Fruit fly (Drosophila melanogaster) whole organism, wandering third instar larva: ENCODE results near the gene RfC3.

Source experiments
- Abd-B ChIP-seq: fragments of >200 bp; optimal IDR thresholded peaks from 2 replicates; lab custom pipeline; 2017; ENCODE audit warnings: missing biosample characterization, missing genetic modification characterization
- CG32264 ChIP-seq: fragments of 200-800 bp; sonication (Bioruptor generic); optimal IDR thresholded peaks from 2 replicates; lab custom pipeline; 2016; ENCODE audit warnings: missing biosample characterization, missing genetic modification characterization
- CG9705 ChIP-seq: fragments of 200-800 bp; sonication (Bioruptor generic); optimal IDR thresholded peaks from 2 replicates; lab custom pipeline; 2018; ENCODE audit warnings: missing biosample characterization, mild to moderate bottlenecking, missing genetic modification characterization
- CrebA ChIP-seq: fragments of 200-800 bp; sonication (Bioruptor generic); optimal IDR thresholded peaks from 2 replicates; lab custom pipeline; 2016; ENCODE audit warnings: missing biosample characterization, mild to moderate bottlenecking, missing genetic modification characterization, borderline replicate concordance
- Dfd ChIP-seq: fragments of >200 bp; optimal IDR thresholded peaks from 2 replicates; lab custom pipeline; 2017; ENCODE audit warnings: missing biosample characterization, missing genetic modification characterization
- Dif ChIP-seq: fragments of 200-275, 200-300 bp; sonication (Bioruptor generic); optimal IDR thresholded peaks from 2 replicates; lab custom pipeline; 2018; ENCODE audit warnings: missing biosample characterization, missing genetic modification characterization; ENCODE audit not compliant: partially characterized antibody
- GATAd ChIP-seq: sonication (Bioruptor generic); optimal IDR thresholded peaks from 2 replicates; lab custom pipeline; 2016; ENCODE audit warnings: missing biosample characterization, missing genetic modification characterization
- HLH106 ChIP-seq: fragments of 200-800 bp; optimal IDR thresholded peaks from 3 replicates; lab custom pipeline; 2019; ENCODE audit warnings: missing biosample characterization, mild to moderate bottlenecking, missing genetic modification characterization, moderate library complexity
- Hr78 ChIP-seq: fragments of >200 bp; optimal IDR thresholded peaks from 2 replicates; lab custom pipeline; 2017; ENCODE audit warnings: missing biosample characterization, missing genetic modification characterization
- Hr83 ChIP-seq: fragments of 200-300 bp; sonication (Bioruptor generic); optimal IDR thresholded peaks from 2 replicates; lab custom pipeline; 2016; ENCODE audit warnings: missing biosample characterization, mild to moderate bottlenecking, missing genetic modification characterization, moderate library complexity; ENCODE audit not compliant: poor library complexity, severe bottlenecking
- Jra ChIP-seq: sonication (Bioruptor generic); optimal IDR thresholded peaks from 2 replicates; lab custom pipeline; 2016; ENCODE audit warnings: missing biosample characterization, missing genetic modification characterization
- Mio ChIP-seq: sonication (Bioruptor generic); optimal IDR thresholded peaks from 2 replicates; lab custom pipeline; 2016; ENCODE audit warnings: missing biosample characterization, missing genetic modification characterization
- Myc ChIP-seq: fragments of >200 bp; optimal IDR thresholded peaks from 2 replicates; lab custom pipeline; 2017
- N ChIP-seq: fragments of >200 bp; optimal IDR thresholded peaks from 2 replicates; lab custom pipeline; 2018; ENCODE audit warnings: missing biosample characterization, missing external identifiers, missing genetic modification characterization
- OdsH ChIP-seq: fragments of 200-800 bp; sonication (Bioruptor generic); optimal IDR thresholded peaks from 2 replicates; lab custom pipeline; 2016; ENCODE audit warnings: missing biosample characterization, mild to moderate bottlenecking, missing genetic modification characterization
- Rel ChIP-seq, 2 experiments: fragments of 200-800 bp; sonication (Bioruptor generic) in 1 of 2; optimal IDR thresholded peaks; 2 replicates in 1 of 2; 3 replicates in 1 of 2; lab custom pipeline; 2016 to 2019; ENCODE audit warnings: mild to moderate bottlenecking in 2 of 2, missing biosample characterization in 2 of 2, missing genetic modification characterization in 2 of 2, moderate library complexity in 1 of 2
- Sp1 ChIP-seq: fragments of 200-800 bp; sonication (Bioruptor generic); optimal IDR thresholded peaks from 3 replicates; lab custom pipeline; 2019; ENCODE audit warnings: missing biosample characterization, mild to moderate bottlenecking, missing genetic modification characterization, moderate library complexity
- br ChIP-seq: fragments of 200-800 bp; sonication (Bioruptor generic); optimal IDR thresholded peaks from 2 replicates; lab custom pipeline; 2016; ENCODE audit warnings: missing biosample characterization, missing genetic modification characterization
- brk ChIP-seq: fragments of 200-800 bp; sonication (Bioruptor generic); optimal IDR thresholded peaks from 2 replicates; lab custom pipeline; 2016; ENCODE audit warnings: missing biosample characterization, mild to moderate bottlenecking, missing genetic modification characterization
- dl ChIP-seq, 2 experiments: fragments of 175-275, 200-275 bp in 1 of 2; fragments of 200-275 bp in 1 of 2; sonication (Bioruptor generic); optimal IDR thresholded peaks; lab custom pipeline; 2018; ENCODE audit warnings: mild to moderate bottlenecking in 2 of 2, missing biosample characterization in 2 of 2, missing genetic modification characterization in 2 of 2, moderate library complexity in 2 of 2; ENCODE audit not compliant: partially characterized antibody in 2 of 2, insufficient read depth in 1 of 2
- dmrt93B ChIP-seq: fragments of 200-800 bp; sonication (Bioruptor generic); optimal IDR thresholded peaks from 2 replicates; lab custom pipeline; 2018; ENCODE audit warnings: missing biosample characterization, mild to moderate bottlenecking, missing genetic modification characterization
- ey ChIP-seq: fragments of 200-800 bp; sonication (Bioruptor generic); optimal IDR thresholded peaks from 2 replicates; lab custom pipeline; 2016; ENCODE audit warnings: missing biosample characterization, missing genetic modification characterization
- foxo ChIP-seq, 2 experiments: fragments of 200-800 bp; sonication (Bioruptor generic); optimal IDR thresholded peaks; 2 replicates in 1 of 2; 3 replicates in 1 of 2; lab custom pipeline; 2016 to 2017; ENCODE audit warnings: missing biosample characterization in 2 of 2, missing genetic modification characterization in 2 of 2
- pan ChIP-seq: fragments of >200 bp; optimal IDR thresholded peaks from 2 replicates; lab custom pipeline; 2017
- psq ChIP-seq: fragments of 200-800 bp; sonication (Bioruptor generic); optimal IDR thresholded peaks from 3 replicates; lab custom pipeline; 2017; ENCODE audit warnings: missing biosample characterization, mild to moderate bottlenecking, missing genetic modification characterization, moderate library complexity
- rgr ChIP-seq: fragments of 200-800 bp; sonication (Bioruptor generic); optimal IDR thresholded peaks from 3 replicates; lab custom pipeline; 2016; ENCODE audit warnings: missing biosample characterization, mild to moderate bottlenecking, missing genetic modification characterization
- sv ChIP-seq: fragments of 200-800 bp; sonication (Bioruptor generic); optimal IDR thresholded peaks from 3 replicates; lab custom pipeline; 2016; ENCODE audit warnings: missing biosample characterization, missing genetic modification characterization
- tai ChIP-seq: sonication (Bioruptor generic); optimal IDR thresholded peaks from 2 replicates; lab custom pipeline; 2016; ENCODE audit warnings: missing biosample characterization, missing genetic modification characterization
- usp ChIP-seq: fragments of >200 bp; optimal IDR thresholded peaks from 2 replicates; lab custom pipeline; 2017; ENCODE audit warnings: missing biosample characterization, missing genetic modification characterization

Gene RfC3

dm6 chr2L:10439174-10439573, 20.2 kb downstream of the RfC3 start, which contains the start of gene Nse4:
TSS of gene Nse4 (plus strand) at chr2L:10439440.
- TF ChIP-seq N (GFP tag; lab: Kevin White, UChicago) (peak; percentile 10), Myc (lab: Kevin White, UChicago) (no peak)

- no peak for TF ChIP-seq foxo (GFP tag; optimal IDR thresholded peaks at IDR 0.05; lab: Kevin White, UChicago)
- peak; percentile 28 for TF ChIP-seq sv (GFP tag; lab: Kevin White, UChicago)
Observed at dm6 chr2L:10442048-10442790, 23.2 kb downstream of the RfC3 start, which contains the start of gene loh. TSS of gene loh (plus strand) at chr2L:10442534.

DNA sequence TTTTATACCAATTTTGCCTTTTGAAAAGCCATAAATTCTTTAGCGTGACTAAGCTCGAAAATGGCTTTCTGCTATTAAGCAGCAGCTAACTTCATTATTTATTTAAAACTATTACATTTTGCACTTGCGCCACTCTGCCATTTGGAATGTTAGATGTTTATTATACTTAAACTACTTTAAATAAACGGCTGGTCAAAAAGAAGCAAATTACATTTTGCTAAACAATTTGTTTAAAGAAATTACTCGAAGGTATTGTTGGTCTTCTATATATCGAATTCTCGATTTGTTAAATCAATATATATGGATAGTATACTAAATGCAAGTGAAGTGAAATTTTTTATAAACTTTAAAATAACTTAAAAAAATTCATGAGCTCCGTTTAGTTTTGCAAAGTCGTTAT, 33.3 kb downstream of the RfC3 start, which contains the start of gene ppk10:
Gene ppk10 (minus strand): TSS at position 101 of the 400 bp plus-strand sequence.
- TF ChIP-seq HLH106 (no peak), pan (lab: Kevin White, UChicago) (no peak), ey (GFP tag; lab: Kevin White, UChicago) (no peak), Dfd (GFP tag; lab: Kevin White, UChicago) (no peak), Jra (GFP tag; lab: Kevin White, UChicago) (no peak), tai (GFP tag; lab: Kevin White, UChicago) (no peak), psq (GFP tag; lab: Kevin White, UChicago) (no peak), rgr (GFP tag; lab: Kevin White, UChicago) (no peak), Mio (GFP tag; lab: Kevin White, UChicago) (no peak), N (GFP tag; lab: Kevin White, UChicago) (no peak), brk (GFP tag; lab: Kevin White, UChicago) (no peak), Sp1 (GFP tag; lab: Kevin White, UChicago) (no peak), CG9705 (GFP tag; lab: Kevin White, UChicago) (no peak), GATAd (GFP tag; lab: Kevin White, UChicago) (no peak), Abd-B (no peak), br (GFP tag; lab: Kevin White, UChicago) (no peak)
- TF ChIP-seq, all 38 proteins: peak for 0

DNA sequence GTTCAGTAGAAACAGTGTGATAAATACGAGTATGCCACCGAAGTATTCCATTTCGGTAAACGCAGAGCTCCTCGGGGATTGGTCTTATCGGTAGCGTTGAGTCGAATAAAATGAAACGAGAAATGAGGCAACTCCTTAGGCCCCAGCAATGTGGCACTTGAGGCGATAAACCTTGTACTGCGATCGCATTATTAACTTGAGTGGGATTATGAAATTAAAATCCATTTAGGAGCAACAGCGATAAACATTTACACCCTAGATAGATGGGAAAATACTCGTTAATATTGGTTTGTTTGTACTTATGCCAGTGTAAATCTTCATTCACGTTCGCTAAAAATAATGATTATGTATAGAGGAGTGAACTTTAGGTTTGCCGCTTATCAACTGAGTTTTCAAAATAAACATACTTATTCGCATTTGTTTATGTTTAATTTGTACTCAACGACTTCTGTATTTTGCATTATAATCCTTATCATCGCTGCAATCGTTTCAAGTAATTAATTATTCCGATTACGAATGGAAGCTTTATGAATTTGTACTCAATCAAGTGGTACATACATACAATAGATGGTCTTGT, 37.0 kb downstream of the RfC3 start:
- TF ChIP-seq foxo (GFP tag; optimal IDR thresholded peaks at IDR 0.05; lab: Kevin White, UChicago) (no peak), Mio (GFP tag; lab: Kevin White, UChicago) (no peak), CrebA (GFP tag; lab: Kevin White, UChicago) (no peak), Hr83 (GFP tag; lab: Kevin White, UChicago) (no peak), dl (GFP tag; optimal IDR thresholded peaks at IDR 0.05; lab: Kevin White, UChicago; ENCODE audit: insufficient read depth in 1 of 2, partially characterized antibody in 2 of 2) (no peak), CG32264 (GFP tag; lab: Kevin White, UChicago) (no peak), Abd-B (no peak), Sp1 (GFP tag; lab: Kevin White, UChicago) (no peak), Dif (GFP tag; lab: Kevin White, UChicago) (no peak), Rel (GFP tag; optimal IDR thresholded peaks at IDR 0.05; lab: Kevin White, UChicago) (no peak), Rel (tag; optimal IDR thresholded peaks at IDR 0.05; lab: Kevin White, UChicago) (no peak), dmrt93B (GFP tag; lab: Kevin White, UChicago) (no peak), brk (GFP tag; lab: Kevin White, UChicago) (no peak), Jra (GFP tag; lab: Kevin White, UChicago) (no peak), N (GFP tag; lab: Kevin White, UChicago) (no peak), GATAd (GFP tag; lab: Kevin White, UChicago) (no peak), sv (GFP tag; lab: Kevin White, UChicago) (no peak), Hr78 (no peak), OdsH (GFP tag; lab: Kevin White, UChicago) (no peak), usp (GFP tag; lab: Kevin White, UChicago) (no peak)
- TF ChIP-seq, all 38 proteins: peak for 0
